Worm (Caenorhabditis elegans) whole organism, L2 larva: ENCODE results near the gene M05D6.9.
A peak's percentile ranks its signal among the peaks of the same experiment; 100 is the strongest.

Source experiments
- ama-1 ChIP-seq: fragments of 150-350 bp; optimal IDR thresholded peaks from 2 replicates; lab custom pipeline; 2018; ENCODE audit warnings: inconsistent platforms
- fos-1 ChIP-seq: fragments of 150-350 bp; optimal IDR thresholded peaks from 2 replicates; lab custom pipeline; 2014; ENCODE audit warnings: missing biosample characterization, missing genetic modification characterization
- mdl-1 ChIP-seq, 2 experiments: fragments of 150-350 bp in 1 of 2; sonication (generic microtip) in 1 of 2; optimal IDR thresholded peaks; 2 replicates each; lab custom pipeline; 2017; ENCODE audit warnings: missing biosample characterization in 2 of 2, missing genetic modification characterization in 2 of 2
- nhr-23 ChIP-seq: fragments of 150-350 bp; optimal IDR thresholded peaks from 2 replicates; lab custom pipeline; 2014; ENCODE audit warnings: missing biosample characterization, missing genetic modification reagents, missing genetic modification characterization
- unc-55 ChIP-seq: fragments of 150-350 bp; sonication (generic microtip); optimal IDR thresholded peaks from 3 replicates; lab custom pipeline; 2014; ENCODE audit warnings: missing biosample characterization, missing genetic modification reagents, missing genetic modification characterization

- TF ChIP-seq mdl-1 (tag; optimal IDR thresholded peaks at IDR 0.05; lab: Kevin White, UChicago) (no peak), unc-55 (GFP tag; lab: Kevin White, UChicago) (no peak), ama-1 (lab: Kevin White, UChicago) (peak; percentile 26), fos-1 (tag; lab: Kevin White, UChicago) (no peak), nhr-23 (no peak)
Measured at ce11 chrII:8464448-8464898, 29.6 kb upstream of the M05D6.9 start, which contains the start of gene fars-3.
